Worm (Caenorhabditis elegans) whole organism, early embryonic: ENCODE measurements around the gene nep-16.

Source experiments
- B0310.2 ChIP-seq: sonication (generic microtip); optimal IDR thresholded peaks from 2 replicates; lab custom pipeline; 2016; ENCODE audit warnings: mild to moderate bottlenecking, missing genetic modification characterization, missing compliant biosample characterization
- F13C5.2 ChIP-seq: sonication (generic microtip); optimal IDR thresholded peaks from 2 replicates; lab custom pipeline; 2017; ENCODE audit warnings: mild to moderate bottlenecking, missing genetic modification characterization, inconsistent platforms, missing compliant biosample characterization
- aly-1 ChIP-seq: sonication (generic microtip); optimal IDR thresholded peaks from 2 replicates; lab custom pipeline; 2016; ENCODE audit warnings: missing genetic modification characterization, missing compliant biosample characterization
- ama-1 ChIP-seq: fragments of 150-350 bp; optimal IDR thresholded peaks from 2 replicates; lab custom pipeline; 2014
- ceh-36 ChIP-seq: sonication (generic microtip); optimal IDR thresholded peaks from 2 replicates; lab custom pipeline; 2016; ENCODE audit warnings: missing genetic modification characterization, inconsistent platforms, missing compliant biosample characterization
- ets-7 ChIP-seq: sonication (generic microtip); optimal IDR thresholded peaks from 2 replicates; lab custom pipeline; 2016; ENCODE audit warnings: missing genotype, missing genetic modification characterization, missing compliant biosample characterization
- flt-1 ChIP-seq: fragments of 200-800 bp; sonication (Bioruptor generic); IDR thresholded peaks from 2 replicates; pipeline ENCODE4 v1.3.6; 2022; ENCODE audit warnings: missing genetic modification characterization, missing compliant biosample characterization
- hmbx-1 ChIP-seq: sonication (generic microtip); optimal IDR thresholded peaks from 2 replicates; lab custom pipeline; 2016; ENCODE audit warnings: mild to moderate bottlenecking, missing genetic modification characterization, missing compliant biosample characterization
- hmg-4 ChIP-seq: fragments of 200-800 bp; sonication (Bioruptor generic); optimal IDR thresholded peaks from 2 replicates; lab custom pipeline; 2018; ENCODE audit warnings: mild to moderate bottlenecking, missing genetic modification characterization, missing compliant biosample characterization
- scrt-1 ChIP-seq: fragments of 200-800 bp; sonication (Bioruptor generic); IDR thresholded peaks from 2 replicates; pipeline ENCODE4 v1.3.6; 2022; ENCODE audit warnings: missing genetic modification characterization, missing compliant biosample characterization
- tbx-11 ChIP-seq: fragments of 200-800 bp; sonication (Bioruptor generic); IDR thresholded peaks from 2 replicates; pipeline ENCODE4 v1.3.6; 2022; ENCODE audit warnings: missing genetic modification characterization, missing compliant biosample characterization
- tbx-37 ChIP-seq: fragments of 200-800 bp; sonication (Bioruptor generic); conservative IDR thresholded peaks from 2 replicates; pipeline ENCODE4 v1.3.6; 2022; ENCODE audit warnings: missing genetic modification reagents, missing genetic modification characterization, missing compliant biosample characterization

- TF ChIP-seq hmg-4 (GFP tag; lab: Kevin White, UChicago) (no peak), aly-1 (tag; lab: Kevin White, UChicago) (no peak), tbx-37 (GFP tag; lab: Robert Waterston, UW) (no peak), ceh-36 (tag; lab: Kevin White, UChicago) (no peak), hmbx-1 (tag; lab: Kevin White, UChicago) (no peak), ama-1 (no peak), B0310.2 (tag; lab: Kevin White, UChicago) (no peak), flt-1 (GFP tag; lab: Robert Waterston, UW) (no peak), F13C5.2 (peak; percentile 16), tbx-11 (GFP tag; lab: Robert Waterston, UW) (no peak), scrt-1 (GFP tag; lab: Robert Waterston, UW) (no peak), ets-7 (no peak)
Measured at ce11 chrIV:7654212-7654778, 12.6 kb upstream of the nep-16 start, which contains the start of gene nrde-4.
